Worm (Caenorhabditis elegans): ENCODE results near the gene clec-170.

ce11 chrIV:1232419-1233145 lies 34.1 kb upstream of the clec-170 start:
- no peak for TF ChIP-seq F13C5.2 (tag; optimal IDR thresholded peaks at IDR 0.05)
- no peak for TF ChIP-seq B0310.2 (tag; optimal IDR thresholded peaks at IDR 0.05)
- no peak for TF ChIP-seq tbx-37 (GFP tag; conservative IDR thresholded peaks at IDR 0.05)
- no peak for TF ChIP-seq flt-1 (GFP tag; IDR thresholded peaks at IDR 0.05)
- no peak for TF ChIP-seq hnd-1 (tag; optimal IDR thresholded peaks at IDR 0.05)
- TF ChIP-seq ama-1 (optimal IDR thresholded peaks at IDR 0.05): no peak
- no peak for TF ChIP-seq tra-4 (tag; optimal IDR thresholded peaks at IDR 0.05)
- no peak for TF ChIP-seq hmg-4 (GFP tag; optimal IDR thresholded peaks at IDR 0.05)
- TF ChIP-seq sea-1 (GFP tag; conservative IDR thresholded peaks at IDR 0.05): no peak
- TF ChIP-seq tbx-11 (GFP tag; IDR thresholded peaks at IDR 0.05): no peak
- TF ChIP-seq hmbx-1 (tag; optimal IDR thresholded peaks at IDR 0.05): no peak
- TF ChIP-seq ets-7 (tag; optimal IDR thresholded peaks at IDR 0.05): no peak
- TF ChIP-seq aly-1 (tag; optimal IDR thresholded peaks at IDR 0.05): no peak
- no peak for TF ChIP-seq ceh-36 (tag; optimal IDR thresholded peaks at IDR 0.05)

All from whole organism, early embryonic.